Fruit fly (Drosophila melanogaster) whole organism, pupa: ENCODE results near the gene CG18258.

Experiments used
- CG10348 ChIP-seq: fragments of 200-800 bp; sonication (Bioruptor generic); IDR thresholded peaks from 2 replicates; pipeline ENCODE4 v1.3.6; 2022; ENCODE audit warnings: missing biosample characterization, missing genetic modification characterization
- CG12605 ChIP-seq: fragments of 200-800 bp; sonication (Bioruptor generic); IDR thresholded peaks from 2 replicates; pipeline ENCODE4 v1.3.6; 2022; ENCODE audit warnings: missing biosample characterization, missing genetic modification characterization
- CG13204 ChIP-seq: fragments of 200-800 bp; sonication (Bioruptor generic); optimal IDR thresholded peaks from 2 replicates; lab custom pipeline; 2018; ENCODE audit warnings: missing biosample characterization, mild to moderate bottlenecking, missing genetic modification characterization, moderate library complexity
- CG14655 ChIP-seq: fragments of 200-800 bp; sonication (Bioruptor generic); optimal IDR thresholded peaks from 3 replicates; lab custom pipeline; 2017; ENCODE audit warnings: mild to moderate bottlenecking, missing biosample characterization, missing genetic modification reagents, missing genetic modification characterization
- CG15710 ChIP-seq: fragments of 200-800 bp; sonication (Bioruptor generic); optimal IDR thresholded peaks from 2 replicates; lab custom pipeline; 2018; ENCODE audit warnings: missing biosample characterization, mild to moderate bottlenecking, missing genetic modification characterization, moderate library complexity
- CG17806 ChIP-seq: fragments of 200-800 bp; sonication (Bioruptor generic); optimal IDR thresholded peaks from 2 replicates; lab custom pipeline; 2018; ENCODE audit warnings: missing biosample characterization, mild to moderate bottlenecking, missing genetic modification characterization, moderate library complexity
- CG32121 ChIP-seq: fragments of 200-800 bp; sonication (Bioruptor generic); IDR thresholded peaks from 2 replicates; pipeline ENCODE4 v1.3.6; 2022; ENCODE audit warnings: missing biosample characterization, missing genetic modification characterization
- CG34367 ChIP-seq: fragments of 200-800 bp; sonication (Bioruptor generic); optimal IDR thresholded peaks from 2 replicates; lab custom pipeline; 2018; ENCODE audit warnings: missing biosample characterization, mild to moderate bottlenecking, missing genetic modification characterization
- CG4496 ChIP-seq: fragments of 200-800 bp; sonication (Bioruptor generic); IDR thresholded peaks from 3 replicates; pipeline ENCODE4 v1.3.6; 2022; ENCODE audit warnings: missing biosample characterization, missing genetic modification characterization
- CG8159 ChIP-seq: fragments of 200-800 bp; sonication (Bioruptor generic); optimal IDR thresholded peaks from 3 replicates; lab custom pipeline; 2018; ENCODE audit warnings: missing biosample characterization, mild to moderate bottlenecking, missing genetic modification characterization, moderate library complexity
- CG8301 ChIP-seq: fragments of 200-800 bp; sonication (Bioruptor generic); optimal IDR thresholded peaks from 2 replicates; lab custom pipeline; 2018; ENCODE audit warnings: missing biosample characterization, mild to moderate bottlenecking, missing genetic modification characterization
- CG9948 ChIP-seq: fragments of 200-800 bp; sonication (Bioruptor generic); optimal IDR thresholded peaks from 2 replicates; lab custom pipeline; 2018; ENCODE audit warnings: missing biosample characterization, mild to moderate bottlenecking, missing genetic modification characterization, moderate library complexity
- D1 ChIP-seq: fragments of 200-800 bp; sonication (Bioruptor generic); optimal IDR thresholded peaks from 2 replicates; lab custom pipeline; 2018; ENCODE audit warnings: missing biosample characterization, mild to moderate bottlenecking, missing genetic modification characterization, moderate library complexity
- EcR ChIP-seq: fragments of 200-800 bp; sonication (Bioruptor generic); optimal IDR thresholded peaks from 3 replicates; lab custom pipeline; 2019; ENCODE audit warnings: missing biosample characterization, missing genetic modification characterization, mild to moderate bottlenecking, moderate library complexity, missing genetic modification reagents
- Ets98B ChIP-seq: fragments of 200-800 bp; sonication (Bioruptor generic); IDR thresholded peaks from 2 replicates; pipeline ENCODE4 v1.3.6; 2022; ENCODE audit warnings: missing biosample characterization, missing genetic modification characterization
- Pif1A ChIP-seq: fragments of 200-800 bp; sonication (Bioruptor generic); optimal IDR thresholded peaks from 3 replicates; lab custom pipeline; 2016; ENCODE audit warnings: missing biosample characterization, missing genetic modification characterization
- Pif1B ChIP-seq: fragments of 200-800 bp; sonication (Bioruptor generic); optimal IDR thresholded peaks from 3 replicates; lab custom pipeline; 2016; ENCODE audit warnings: missing biosample characterization, missing genetic modification characterization
- Snoo ChIP-seq: fragments of 200-800 bp; sonication (Bioruptor generic); optimal IDR thresholded peaks from 3 replicates; lab custom pipeline; 2017; ENCODE audit warnings: missing biosample characterization, mild to moderate bottlenecking, missing genetic modification characterization, inconsistent platforms
- fd96Ca ChIP-seq: fragments of 200-800 bp; sonication (Bioruptor generic); IDR thresholded peaks from 3 replicates; pipeline ENCODE4 v1.3.6; 2022; ENCODE audit warnings: missing biosample characterization, missing genetic modification characterization
- gl ChIP-seq: fragments of 200-800 bp; sonication (Bioruptor generic); optimal IDR thresholded peaks from 2 replicates; lab custom pipeline; 2018; ENCODE audit warnings: missing biosample characterization, mild to moderate bottlenecking, missing genetic modification characterization
- rn ChIP-seq: fragments of 200-800 bp; sonication (Bioruptor generic); IDR thresholded peaks from 2 replicates; pipeline ENCODE4 v1.3.6; 2022; ENCODE audit warnings: missing biosample characterization, missing genetic modification characterization

Gene CG18258

DNA sequence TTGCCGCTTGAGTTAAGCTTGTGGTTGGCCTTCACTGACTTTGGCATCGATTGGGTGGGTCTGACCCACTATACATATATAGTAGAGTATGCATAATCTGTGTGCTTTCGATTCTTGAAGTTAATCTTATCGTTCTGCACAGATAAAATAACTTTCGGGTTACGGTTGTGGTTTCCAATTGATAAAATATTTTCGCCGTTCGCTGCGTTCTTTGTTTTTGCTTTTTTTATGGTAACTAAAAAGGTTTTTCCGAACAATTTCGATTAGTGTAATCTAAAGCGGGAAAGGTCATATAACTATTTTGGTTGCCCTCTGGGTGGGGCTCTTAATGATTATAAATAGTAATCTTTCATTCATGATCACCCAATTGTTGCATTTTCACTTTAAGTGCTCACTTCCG lies 31.6 kb upstream of the CG18258 start:
- no peak for TF ChIP-seq Ets98B (GFP tag; lab: Robert Waterston, UW)
- TF ChIP-seq CG4496 (GFP tag; lab: Robert Waterston, UW) = no peak
- TF ChIP-seq Snoo (tag; lab: Kevin White, UChicago) = no peak

DNA sequence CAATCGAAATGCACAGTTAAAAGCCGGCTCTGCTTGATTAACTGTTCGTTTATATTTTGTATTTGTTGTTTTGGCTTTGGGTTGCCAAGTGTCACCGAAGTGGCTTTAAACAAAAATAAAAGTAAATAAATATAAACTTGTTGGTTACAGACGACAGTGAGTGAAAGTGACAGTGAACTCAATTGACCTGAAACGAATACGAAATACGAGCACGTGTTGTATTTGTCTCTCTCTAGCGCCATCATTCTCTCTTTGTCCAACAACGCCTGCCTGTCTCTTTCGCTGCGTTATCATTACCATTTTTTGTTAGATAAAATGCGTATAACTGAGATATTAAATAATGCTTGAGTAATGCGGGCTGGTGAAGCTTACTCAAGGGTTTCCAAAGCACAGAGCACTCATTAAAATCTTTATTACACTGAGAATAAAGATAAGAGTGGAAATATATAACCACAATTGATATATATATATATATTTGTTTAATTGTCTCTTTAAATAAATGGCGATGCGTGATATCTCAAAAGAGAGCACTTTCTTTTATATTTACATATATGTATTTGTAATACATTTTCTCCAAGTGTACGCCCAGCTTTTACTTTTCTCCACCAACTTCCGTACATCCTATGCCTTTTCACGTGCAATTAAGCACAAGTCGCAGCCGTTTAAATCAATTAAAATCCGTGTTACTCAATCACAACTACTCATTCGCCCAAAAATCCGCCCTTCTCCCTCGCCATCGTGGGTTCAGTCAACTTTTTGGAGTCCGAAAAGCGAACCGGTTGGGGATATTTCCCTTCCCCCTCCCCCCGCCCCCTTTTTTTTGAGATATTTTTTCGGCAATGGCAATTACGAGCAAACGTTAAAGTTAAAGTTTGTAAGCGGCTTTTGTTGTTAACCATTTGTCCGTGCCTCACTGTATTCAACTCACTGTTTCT lies 30.6 kb upstream of the CG18258 start:
- TF ChIP-seq Pif1B (GFP tag; lab: Kevin White, UChicago) (no peak), CG32121 (GFP tag; lab: Robert Waterston, UW) (0 out of 2 replicates have a peak, but pooled peaks have one; percentile 8), Snoo (tag; lab: Kevin White, UChicago) (peak; percentile 41), CG8301 (tag; lab: Kevin White, UChicago) (no peak), D1 (tag; lab: Kevin White, UChicago) (no peak), gl (tag; lab: Kevin White, UChicago) (no peak)

dm6 chrX:17183486-17183885 lies 28.6 kb upstream of the CG18258 start:
- TF ChIP-seq CG8301 (tag; lab: Kevin White, UChicago) = no peak
- no peak for TF ChIP-seq CG9948 (tag; lab: Kevin White, UChicago)
- TF ChIP-seq CG34367 = no peak
- no peak for TF ChIP-seq CG8159
- no peak for TF ChIP-seq Ets98B (GFP tag; lab: Robert Waterston, UW)
- TF ChIP-seq gl (tag; lab: Kevin White, UChicago) = no peak
- no peak for TF ChIP-seq Snoo (tag; lab: Kevin White, UChicago)
- TF ChIP-seq CG15710 = no peak

DNA sequence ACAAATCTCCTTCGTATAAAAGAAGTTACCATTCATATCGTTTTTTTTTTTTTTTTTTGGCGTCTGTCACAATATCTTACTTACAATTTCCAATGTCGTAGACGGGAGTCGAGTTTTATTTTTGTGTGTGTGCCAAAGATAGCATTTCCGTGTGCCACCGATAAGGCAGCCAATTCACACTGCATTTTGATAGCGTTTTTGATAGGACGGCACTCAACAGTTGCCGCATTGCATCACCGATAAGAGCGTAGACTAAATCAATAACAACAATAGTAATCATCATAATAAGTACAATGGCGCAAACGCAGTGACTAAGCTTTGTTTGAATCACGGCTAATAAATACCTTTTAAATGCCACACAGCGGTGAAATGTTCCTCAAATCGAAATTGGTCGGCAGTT lies 25.7 kb upstream of the CG18258 start:
- TF ChIP-seq rn (GFP tag; lab: Robert Waterston, UW) = no peak
- no peak for TF ChIP-seq CG13204 (GFP tag; lab: Kevin White, UChicago)
- no peak for TF ChIP-seq D1 (tag; lab: Kevin White, UChicago)
- TF ChIP-seq CG17806 = no peak
- TF ChIP-seq CG10348 (GFP tag; lab: Robert Waterston, UW) = no peak
- no peak for TF ChIP-seq CG15710
- no peak for TF ChIP-seq fd96Ca
- TF ChIP-seq Ets98B (GFP tag; lab: Robert Waterston, UW) = no peak
- no peak for TF ChIP-seq CG8159
- no peak for TF ChIP-seq CG14655
- no peak for TF ChIP-seq CG12605
- no peak for TF ChIP-seq CG8301 (tag; lab: Kevin White, UChicago)
- TF ChIP-seq CG32121 (GFP tag; lab: Robert Waterston, UW) = no peak
- no peak for TF ChIP-seq CG9948 (tag; lab: Kevin White, UChicago)
- TF ChIP-seq Pif1B (GFP tag; lab: Kevin White, UChicago) = no peak
- TF ChIP-seq Snoo (tag; lab: Kevin White, UChicago) = no peak
- no peak for TF ChIP-seq CG4496 (GFP tag; lab: Robert Waterston, UW)
- TF ChIP-seq EcR (GFP tag; lab: Kevin White, UChicago) = no peak

DNA sequence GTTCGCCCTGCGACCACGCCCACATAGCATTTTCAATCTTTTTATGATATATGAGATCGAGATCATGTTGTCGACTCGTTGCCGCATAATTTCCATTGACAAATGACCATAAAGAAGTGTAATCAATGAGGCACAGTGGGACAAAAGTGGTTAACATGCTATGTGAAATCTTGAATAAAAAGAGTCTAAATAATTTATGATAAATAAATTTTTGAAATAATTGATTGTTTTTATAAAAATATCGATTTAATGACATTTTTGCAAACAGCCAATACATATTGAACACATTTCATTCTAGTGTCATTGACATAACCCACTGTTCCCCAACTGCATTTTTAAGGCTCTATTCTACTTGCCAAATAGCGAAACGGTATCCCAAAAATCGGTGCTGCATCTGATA lies 24.6 kb upstream of the CG18258 start:
- TF ChIP-seq CG14655 = peak; percentile 12
- TF ChIP-seq CG8301 (tag; lab: Kevin White, UChicago) = peak; percentile 20
- TF ChIP-seq Pif1A = peak; percentile 30
- peak; percentile 57; the same call in 1 of the 2 replicates for TF ChIP-seq CG32121 (GFP tag; lab: Robert Waterston, UW)
- TF ChIP-seq D1 (tag; lab: Kevin White, UChicago) = no peak
- TF ChIP-seq CG34367 = no peak
- no peak for TF ChIP-seq gl (tag; lab: Kevin White, UChicago)
- TF ChIP-seq fd96Ca = 0 out of 3 replicates have a peak, but pooled peaks have one; percentile 28
- TF ChIP-seq CG8159 = no peak
- peak; percentile 54 for TF ChIP-seq Ets98B (GFP tag; lab: Robert Waterston, UW)
- TF ChIP-seq Pif1B (GFP tag; lab: Kevin White, UChicago) = peak; percentile 2
- peak; percentile 73 for TF ChIP-seq CG4496 (GFP tag; lab: Robert Waterston, UW)
- peak; percentile 20 for TF ChIP-seq CG17806
- 0 out of 2 replicates have a peak, but pooled peaks have one; percentile 36 for TF ChIP-seq CG12605
- peak; percentile 4 for TF ChIP-seq CG9948 (tag; lab: Kevin White, UChicago)

- TF ChIP-seq CG32121 (GFP tag; lab: Robert Waterston, UW) = no peak
- TF ChIP-seq CG8301 (tag; lab: Kevin White, UChicago) = no peak
- no peak for TF ChIP-seq Pif1A
- no peak for TF ChIP-seq CG8159
- TF ChIP-seq Snoo (tag; lab: Kevin White, UChicago) = no peak
- TF ChIP-seq Pif1B (GFP tag; lab: Kevin White, UChicago) = no peak
- no peak for TF ChIP-seq Ets98B (GFP tag; lab: Robert Waterston, UW)
- TF ChIP-seq CG9948 (tag; lab: Kevin White, UChicago) = no peak
- TF ChIP-seq rn (GFP tag; lab: Robert Waterston, UW) = no peak
- TF ChIP-seq CG15710 = no peak
- TF ChIP-seq CG17806 = no peak
- TF ChIP-seq CG13204 (GFP tag; lab: Kevin White, UChicago) = no peak
- no peak for TF ChIP-seq CG34367
- TF ChIP-seq CG4496 (GFP tag; lab: Robert Waterston, UW) = no peak
- TF ChIP-seq gl (tag; lab: Kevin White, UChicago) = no peak
- TF ChIP-seq CG10348 (GFP tag; lab: Robert Waterston, UW) = no peak
- TF ChIP-seq CG12605 = no peak
- no peak for TF ChIP-seq EcR (GFP tag; lab: Kevin White, UChicago)
- no peak for TF ChIP-seq D1 (tag; lab: Kevin White, UChicago)
- TF ChIP-seq, all 21 proteins: peak for 0
Measured at dm6 chrX:17188167-17188566, 23.9 kb upstream of the CG18258 start.
